Worm (Caenorhabditis elegans): Measurements from ENCODE around the gene cand-1.

DNA sequence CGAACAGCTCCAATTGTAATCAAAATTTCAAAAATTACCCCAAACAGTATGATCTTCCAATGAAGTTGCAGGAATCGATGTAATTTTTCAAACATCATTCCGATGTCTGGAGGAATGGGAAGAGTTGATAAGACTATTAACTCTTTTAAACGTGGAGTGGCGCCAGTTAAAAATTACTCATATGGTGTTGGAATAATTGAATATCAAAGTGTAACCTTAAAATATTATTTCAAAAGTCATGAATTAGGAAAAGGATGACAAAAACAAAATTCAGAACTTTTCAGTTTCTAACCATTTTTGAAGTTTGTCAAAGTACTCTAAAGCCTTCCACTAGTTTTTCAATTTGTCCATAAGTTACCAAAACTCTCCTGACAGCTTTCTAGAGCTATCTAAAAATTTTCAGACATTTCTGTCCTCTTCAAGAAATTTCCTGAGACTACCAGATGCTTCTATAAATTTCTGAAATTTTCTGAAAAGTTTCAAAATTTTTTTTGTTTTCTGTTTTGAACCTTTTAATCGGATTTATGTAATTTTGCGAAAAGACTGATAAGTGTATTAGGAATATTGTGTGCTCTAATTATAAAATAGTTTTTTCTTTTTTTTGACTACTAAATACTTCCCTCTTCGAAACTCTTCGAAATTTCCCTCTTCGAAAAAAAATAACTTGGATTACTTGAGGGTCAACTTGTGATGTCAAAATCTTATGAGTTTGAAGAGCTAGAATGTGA, 51.4 kb downstream of the cand-1 start, which contains the start of the genes clec-35 and clec-27:
- TF ChIP-seq dao-5 (tag; optimal IDR thresholded peaks at IDR 0.05) (no peak), him-1 (tag; optimal IDR thresholded peaks at IDR 0.05) (no peak)

All from whole organism, L4/young adult.